Worm (Caenorhabditis elegans) whole organism, late embryonic: Measurements from ENCODE around the gene gadr-3.

Source experiments
- C08G9.2 ChIP-seq: sonication (generic microtip); optimal IDR thresholded peaks from 2 replicates; lab custom pipeline; 2016; ENCODE audit warnings: mild to moderate bottlenecking, missing genetic modification characterization, moderate library complexity, missing compliant biosample characterization
- K02D7.2 ChIP-seq: sonication (generic microtip); optimal IDR thresholded peaks from 2 replicates; lab custom pipeline; 2017; ENCODE audit warnings: mild to moderate bottlenecking, missing genetic modification characterization, missing compliant biosample characterization
- T23F11.4 ChIP-seq: fragments of 200-800 bp; sonication (Bioruptor generic); optimal IDR thresholded peaks from 2 replicates; lab custom pipeline; 2018; ENCODE audit warnings: mild to moderate bottlenecking, missing genetic modification characterization, missing compliant biosample characterization
- ama-1 ChIP-seq: fragments of 150-350 bp; optimal IDR thresholded peaks from 2 replicates; lab custom pipeline; 2014
- ceh-18 ChIP-seq: sonication (generic microtip); optimal IDR thresholded peaks from 2 replicates; lab custom pipeline; 2016; ENCODE audit warnings: missing genetic modification characterization, missing compliant biosample characterization
- ceh-19 ChIP-seq: fragments of 200-800 bp; sonication (Bioruptor generic); optimal IDR thresholded peaks from 2 replicates; lab custom pipeline; 2018; ENCODE audit warnings: mild to moderate bottlenecking, missing genetic modification characterization, missing compliant biosample characterization
- ceh-2 ChIP-seq: sonication (generic microtip); optimal IDR thresholded peaks from 2 replicates; lab custom pipeline; 2016; ENCODE audit warnings: missing genotype, missing genetic modification characterization, missing compliant biosample characterization
- ceh-22 ChIP-seq: sonication (generic microtip); optimal IDR thresholded peaks from 2 replicates; lab custom pipeline; 2017; ENCODE audit warnings: missing biosample characterization, missing genetic modification characterization
- ceh-30 ChIP-seq: fragments of 150-350 bp; optimal IDR thresholded peaks from 2 replicates; lab custom pipeline; 2014; ENCODE audit warnings: missing biosample characterization, missing genetic modification characterization
- ceh-31 ChIP-seq: sonication (generic microtip); optimal IDR thresholded peaks from 2 replicates; lab custom pipeline; 2016; ENCODE audit warnings: missing genetic modification characterization, missing compliant biosample characterization
- ceh-34 ChIP-seq: sonication (generic microtip); optimal IDR thresholded peaks from 2 replicates; lab custom pipeline; 2016; ENCODE audit warnings: mild to moderate bottlenecking, missing genetic modification characterization, missing compliant biosample characterization
- ceh-45 ChIP-seq: fragments of 200-800 bp; sonication (Bioruptor generic); IDR thresholded peaks from 2 replicates; pipeline ENCODE4 v1.3.6; 2022; ENCODE audit warnings: missing genetic modification reagents, missing genetic modification characterization, missing compliant biosample characterization
- ceh-6 ChIP-seq: fragments of 200-800 bp; sonication (Bioruptor generic); optimal IDR thresholded peaks from 2 replicates; lab custom pipeline; 2018; ENCODE audit warnings: mild to moderate bottlenecking, missing genetic modification characterization, missing compliant biosample characterization
- dmd-4 ChIP-seq: sonication (generic microtip); optimal IDR thresholded peaks from 2 replicates; lab custom pipeline; 2016; ENCODE audit warnings: borderline replicate concordance, missing genetic modification characterization, missing compliant biosample characterization
- elt-2 ChIP-seq: sonication (generic microtip); optimal IDR thresholded peaks from 2 replicates; lab custom pipeline; 2016; ENCODE audit warnings: missing genetic modification reagents, missing genetic modification characterization, missing compliant biosample characterization
- fax-1 ChIP-seq: sonication (generic microtip); optimal IDR thresholded peaks from 2 replicates; lab custom pipeline; 2016; ENCODE audit warnings: missing genotype, missing genetic modification characterization, missing compliant biosample characterization
- fkh-10 ChIP-seq: fragments of 150-350 bp; optimal IDR thresholded peaks from 2 replicates; lab custom pipeline; 2014; ENCODE audit warnings: missing biosample characterization, missing genetic modification reagents, missing genetic modification characterization
- hlh-15 ChIP-seq: sonication (generic microtip); optimal IDR thresholded peaks from 2 replicates; lab custom pipeline; 2016; ENCODE audit warnings: missing genetic modification characterization, missing compliant biosample characterization
- hlh-6 ChIP-seq: sonication (generic microtip); optimal IDR thresholded peaks from 2 replicates; lab custom pipeline; 2016; ENCODE audit warnings: missing genotype, missing genetic modification characterization, missing compliant biosample characterization
- lim-6 ChIP-seq: sonication (generic microtip); optimal IDR thresholded peaks from 2 replicates; lab custom pipeline; 2016; ENCODE audit warnings: missing genetic modification characterization, missing compliant biosample characterization
- madf-2 ChIP-seq: sonication (generic microtip); optimal IDR thresholded peaks from 2 replicates; lab custom pipeline; 2017; ENCODE audit warnings: missing genetic modification characterization, missing compliant biosample characterization
- mec-3 ChIP-seq: sonication (generic microtip); optimal IDR thresholded peaks from 2 replicates; lab custom pipeline; 2016; ENCODE audit warnings: borderline replicate concordance, missing genetic modification characterization, missing compliant biosample characterization
- nhr-11 ChIP-seq: fragments of 150-350 bp; optimal IDR thresholded peaks from 2 replicates; lab custom pipeline; 2014; ENCODE audit warnings: missing biosample characterization, missing genetic modification characterization
- npax-4 ChIP-seq: sonication (generic microtip); optimal IDR thresholded peaks from 2 replicates; lab custom pipeline; 2016; ENCODE audit warnings: missing genetic modification characterization, missing compliant biosample characterization
- odd-2 ChIP-seq: sonication (generic microtip); optimal IDR thresholded peaks from 2 replicates; lab custom pipeline; 2017; ENCODE audit warnings: antibody characterized with exemption, mild to moderate bottlenecking, missing genetic modification characterization, missing compliant biosample characterization
- pag-3 ChIP-seq: sonication (generic microtip); optimal IDR thresholded peaks from 2 replicates; lab custom pipeline; 2016; ENCODE audit warnings: missing compliant biosample characterization, missing genetic modification characterization, borderline replicate concordance
- pax-1 ChIP-seq: fragments of 150-350 bp; optimal IDR thresholded peaks from 2 replicates; lab custom pipeline; 2014; ENCODE audit warnings: missing biosample characterization, missing genetic modification characterization
- pha-2 ChIP-seq: sonication (generic microtip); optimal IDR thresholded peaks from 2 replicates; lab custom pipeline; 2017; ENCODE audit warnings: mild to moderate bottlenecking, missing genetic modification characterization, missing compliant biosample characterization
- sox-4 ChIP-seq: sonication (generic microtip); optimal IDR thresholded peaks from 2 replicates; lab custom pipeline; 2017; ENCODE audit warnings: mild to moderate bottlenecking, missing genetic modification characterization, inconsistent platforms, missing compliant biosample characterization
- syd-9 ChIP-seq: sonication (generic microtip); optimal IDR thresholded peaks from 2 replicates; lab custom pipeline; 2016; ENCODE audit warnings: mild to moderate bottlenecking, missing genetic modification characterization, moderate library complexity, missing compliant biosample characterization
- tbx-7 ChIP-seq: sonication (generic microtip); optimal IDR thresholded peaks from 2 replicates; lab custom pipeline; 2016; ENCODE audit warnings: missing genotype, missing genetic modification characterization, missing compliant biosample characterization
- ttx-3 ChIP-seq: sonication (generic microtip); optimal IDR thresholded peaks from 2 replicates; lab custom pipeline; 2016; ENCODE audit warnings: missing genetic modification reagents, missing genetic modification characterization, missing compliant biosample characterization
- unc-3 ChIP-seq, 2 experiments: fragments of 200-800 bp in 1 of 2; sonication (Bioruptor generic) in 1 of 2; sonication (generic microtip) in 1 of 2; conservative IDR thresholded peaks in 1 of 2; optimal IDR thresholded peaks in 1 of 2; 2 replicates each; pipeline versions ENCODE4 v1.3.6 to Lab custom; 2016 to 2022; ENCODE audit warnings: missing compliant biosample characterization in 2 of 2, missing genetic modification characterization in 2 of 2, missing genetic modification reagents in 1 of 2
- zip-5 ChIP-seq: sonication (generic microtip); optimal IDR thresholded peaks from 2 replicates; lab custom pipeline; 2016; ENCODE audit warnings: missing genetic modification characterization, missing compliant biosample characterization

The gadr-3 gene

ce11 chrIII:6251511-6251910, 34.3 kb downstream of the gadr-3 start, which contains the start of gene amdh-1:
Gene amdh-1, plus strand, starts transcription at chrIII:6251811.
- TF ChIP-seq K02D7.2 (no peak), ceh-30 (tag; lab: Kevin White, UChicago) (no peak), pag-3 (tag; lab: Kevin White, UChicago) (no peak), pax-1 (tag; lab: Kevin White, UChicago) (no peak), mec-3 (no peak), ama-1 (no peak), ceh-34 (tag; lab: Kevin White, UChicago) (no peak), ceh-6 (GFP tag; lab: Kevin White, UChicago) (no peak)

- TF ChIP-seq pax-1 (tag; lab: Kevin White, UChicago) (no peak), syd-9 (no peak), ceh-19 (no peak), ceh-2 (tag; lab: Kevin White, UChicago) (no peak), ceh-31 (tag; lab: Kevin White, UChicago) (no peak), T23F11.4 (GFP tag; lab: Kevin White, UChicago) (no peak), tbx-7 (tag; lab: Kevin White, UChicago) (no peak), fkh-10 (GFP tag; lab: Kevin White, UChicago) (no peak), ceh-18 (tag; lab: Kevin White, UChicago) (no peak), hlh-6 (tag; lab: Kevin White, UChicago) (no peak), nhr-11 (tag; lab: Kevin White, UChicago) (no peak), hlh-15 (no peak)
Measured at ce11 chrIII:6248064-6248687, 37.6 kb downstream of the gadr-3 start, which contains the start of the genes gen-1 and stt-3. Gene gen-1, minus strand, starts transcription at chrIII:6248158. Gene stt-3, plus strand, starts transcription at chrIII:6248637.

- TF ChIP-seq ceh-45 (GFP tag; lab: Robert Waterston, UW) (no peak), npax-4 (no peak), hlh-6 (tag; lab: Kevin White, UChicago) (no peak), nhr-11 (tag; lab: Kevin White, UChicago) (no peak), lim-6 (no peak), ceh-2 (tag; lab: Kevin White, UChicago) (no peak), elt-2 (no peak), zip-5 (tag; lab: Kevin White, UChicago) (no peak)
Measured at ce11 chrIII:6245728-6246127, 40.1 kb downstream of the gadr-3 start, which contains the start of gene bcas-2. Gene bcas-2, minus strand, starts transcription at chrIII:6245828.

ce11 chrIII:6240528-6240927, 45.3 kb downstream of the gadr-3 start, which contains the start of gene T12A2.3:
Gene T12A2.3, plus strand, starts transcription at chrIII:6240828.
- TF ChIP-seq tbx-7 (tag; lab: Kevin White, UChicago) (no peak), ceh-22 (tag; lab: Kevin White, UChicago) (no peak), pax-1 (tag; lab: Kevin White, UChicago) (no peak), unc-3 (GFP tag; conservative IDR thresholded peaks at IDR 0.05; lab: Robert Waterston, UW) (no peak), unc-3 (tag; optimal IDR thresholded peaks at IDR 0.05; lab: Kevin White, UChicago) (no peak), hlh-15 (no peak), dmd-4 (tag; lab: Kevin White, UChicago) (no peak), sox-4 (tag; lab: Kevin White, UChicago) (no peak), madf-2 (no peak), odd-2 (tag; lab: Kevin White, UChicago) (no peak), fax-1 (tag; lab: Kevin White, UChicago) (no peak), C08G9.2 (tag; lab: Kevin White, UChicago) (no peak), ttx-3 (tag; lab: Kevin White, UChicago) (no peak), pha-2 (tag; lab: Kevin White, UChicago) (no peak), hlh-6 (tag; lab: Kevin White, UChicago) (no peak)
